Fruit fly (Drosophila melanogaster): ENCODE data around the gene CG10654.
A peak's percentile ranks its signal among the peaks of the same experiment; 100 is the strongest.

The CG10654 gene

DNA sequence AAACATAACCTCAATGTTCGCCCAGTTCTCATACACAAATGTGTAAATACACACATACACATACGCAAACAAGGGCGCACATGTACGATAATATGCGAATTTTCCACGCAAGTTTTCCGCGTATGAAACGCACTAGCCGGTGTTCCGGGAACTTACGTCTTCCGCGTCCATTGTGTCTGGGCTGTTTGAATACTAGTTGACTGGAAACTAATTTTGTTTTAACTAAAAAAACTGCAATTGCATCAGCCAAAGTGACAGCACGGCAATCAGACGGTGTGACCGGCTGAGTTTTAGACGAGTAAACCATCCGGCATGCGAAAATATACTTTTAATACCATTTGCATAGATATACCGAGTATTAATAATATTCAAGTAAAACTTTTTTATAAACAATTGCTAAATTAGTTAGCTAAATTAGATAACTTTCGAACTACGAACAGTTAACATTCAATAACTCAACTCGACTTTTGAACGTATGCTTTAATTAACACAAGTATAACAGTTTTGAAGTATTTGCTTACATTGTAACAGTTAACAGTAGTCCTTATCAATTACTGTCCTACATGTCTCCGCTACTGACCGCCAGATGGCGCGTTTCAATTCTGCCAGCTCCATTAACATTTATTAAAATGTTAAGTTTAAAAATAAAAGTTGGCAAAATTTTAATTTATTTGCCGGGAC, 18.9 kb upstream of the CG10654 start, which contains the start of gene eIF2beta (continued):
- peak; percentile 62 for TF ChIP-seq lab (GFP tag; optimal IDR thresholded peaks at IDR 0.05)
- no peak for TF ChIP-seq sna (GFP tag; IDR thresholded peaks at IDR 0.05; ENCODE audit: partially characterized antibody)
- peak; percentile 58 for TF ChIP-seq nom (GFP tag; optimal IDR thresholded peaks at IDR 0.05)
- TF ChIP-seq CG4854 (GFP tag; optimal IDR thresholded peaks at IDR 0.05), result peak; percentile 26
- peak; percentile 42 for TF ChIP-seq CG31365 (tag; optimal IDR thresholded peaks at IDR 0.05)
- TF ChIP-seq CG30431 (GFP tag; optimal IDR thresholded peaks at IDR 0.05), result no peak
- no peak for TF ChIP-seq pita (GFP tag; optimal IDR thresholded peaks at IDR 0.05)
- no peak for TF ChIP-seq CG17568 (GFP tag; optimal IDR thresholded peaks at IDR 0.05)
- no peak for TF ChIP-seq psq (GFP tag; optimal IDR thresholded peaks at IDR 0.05)
- no peak for TF ChIP-seq ham (GFP tag; IDR thresholded peaks at IDR 0.05)
- TF ChIP-seq lov (optimal IDR thresholded peaks at IDR 0.05), result no peak
- no peak; the same call in 2 of the 3 replicates for TF ChIP-seq lov (GFP tag; IDR thresholded peaks at IDR 0.05)
- peak; percentile 29 for TF ChIP-seq chn (GFP tag; optimal IDR thresholded peaks at IDR 0.05)
- no peak for TF ChIP-seq HLH3B (GFP tag; IDR thresholded peaks at IDR 0.05)
- TF ChIP-seq ssp (GFP tag; IDR thresholded peaks at IDR 0.05), result no peak
- TF ChIP-seq gfzf (GFP tag; optimal IDR thresholded peaks at IDR 0.05), result peak; percentile 78
- no peak for TF ChIP-seq CG18619 (GFP tag; optimal IDR thresholded peaks at IDR 0.05)
- TF ChIP-seq lbe (GFP tag; optimal IDR thresholded peaks at IDR 0.05), result peak; percentile 73
- peak; percentile 27 for TF ChIP-seq CG10543 (GFP tag; optimal IDR thresholded peaks at IDR 0.05)
- TF ChIP-seq tio (GFP tag; optimal IDR thresholded peaks at IDR 0.05), result no peak
- TF ChIP-seq Poxn (GFP tag; IDR thresholded peaks at IDR 0.05), result no peak
- TF ChIP-seq ato (GFP tag; IDR thresholded peaks at IDR 0.05; ENCODE audit: partially characterized antibody), result no peak
- no peak for TF ChIP-seq row (GFP tag; IDR thresholded peaks at IDR 0.05)
- peak; percentile 43 for TF ChIP-seq kah (GFP tag; optimal IDR thresholded peaks at IDR 0.05)
- peak; percentile 33 for TF ChIP-seq CG6765 (GFP tag; optimal IDR thresholded peaks at IDR 0.05)
- peak; percentile 64 for TF ChIP-seq CG13296 (GFP tag; optimal IDR thresholded peaks at IDR 0.05)
- TF ChIP-seq Dip2 (GFP tag; IDR thresholded peaks at IDR 0.05), result no peak
- TF ChIP-seq CG34422 (GFP tag; IDR thresholded peaks at IDR 0.05), result peak; percentile 85; the same call in 1 of the 3 replicates
- no peak for TF ChIP-seq CG15073 (GFP tag; optimal IDR thresholded peaks at IDR 0.05)
- TF ChIP-seq Mes4 (GFP tag; optimal IDR thresholded peaks at IDR 0.05), result peak; percentile 39
- no peak for TF ChIP-seq CG7786 (GFP tag; optimal IDR thresholded peaks at IDR 0.05)
- peak; percentile 24; the same call in 1 of the 2 replicates for TF ChIP-seq Xrp1 (GFP tag; IDR thresholded peaks at IDR 0.05)
- no peak for TF ChIP-seq Oaz (GFP tag; IDR thresholded peaks at IDR 0.05)

DNA sequence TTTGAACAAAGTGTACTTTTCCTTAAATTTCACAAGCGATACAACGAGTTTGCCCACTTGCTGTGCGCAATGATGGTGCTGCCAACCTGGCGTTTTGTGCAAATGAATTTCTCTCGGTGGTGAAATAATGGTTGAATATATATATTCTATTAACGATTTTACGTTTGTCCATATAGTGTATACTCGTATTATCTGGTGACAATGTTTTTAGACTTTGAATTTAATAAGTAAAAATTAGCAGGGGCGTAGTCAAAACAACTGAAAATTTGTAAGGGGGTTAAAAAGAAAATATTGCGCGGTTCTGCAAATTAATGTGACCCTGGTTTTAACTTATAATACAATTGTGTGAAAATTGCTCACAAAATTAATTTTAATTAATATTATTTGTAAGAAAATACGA, 16.3 kb upstream of the CG10654 start, which contains the start of the genes ver and Gcn5:
ver (plus strand) TSS at position 47 of the 400 bp plus-strand sequence.
Gcn5 (minus strand) TSS at position 74 of the 400 bp plus-strand sequence.
- TF ChIP-seq CG17568 (GFP tag; optimal IDR thresholded peaks at IDR 0.05) (no peak), CG15696 (tag; optimal IDR thresholded peaks at IDR 0.05) (peak; percentile 84), lbe (GFP tag; optimal IDR thresholded peaks at IDR 0.05) (peak; percentile 99), fd96Cb (tag; optimal IDR thresholded peaks at IDR 0.05) (peak; percentile 91), Fer1 (GFP tag; optimal IDR thresholded peaks at IDR 0.05) (peak; percentile 89), scrt (GFP tag; optimal IDR thresholded peaks at IDR 0.05) (peak; percentile 81), z (GFP tag; IDR thresholded peaks at IDR 0.05) (peak; percentile 63; the same call in 1 of the 3 replicates), tin (GFP tag; optimal IDR thresholded peaks at IDR 0.05) (peak; percentile 86), TFAM (GFP tag; optimal IDR thresholded peaks at IDR 0.05) (peak; percentile 53), mam (GFP tag; optimal IDR thresholded peaks at IDR 0.05) (peak; percentile 92), CG3163 (GFP tag; optimal IDR thresholded peaks at IDR 0.05) (peak; percentile 51), insv (GFP tag; optimal IDR thresholded peaks at IDR 0.05) (peak in 1 of 2 experiments; percentile 54), gsb-n (tag; optimal IDR thresholded peaks at IDR 0.05) (no peak), psq (GFP tag; optimal IDR thresholded peaks at IDR 0.05) (peak; percentile 73), CG10366 (GFP tag; IDR thresholded peaks at IDR 0.05) (peak; percentile 95), usp (GFP tag; optimal IDR thresholded peaks at IDR 0.05) (no peak), dpn (GFP tag; optimal IDR thresholded peaks at IDR 0.05) (peak; percentile 85 to 90), CG14014 (GFP tag; IDR thresholded peaks at IDR 0.05) (peak; percentile 94), Nf-YA (GFP tag; IDR thresholded peaks at IDR 0.05) (peak; percentile 86), Vsx1 (GFP tag; optimal IDR thresholded peaks at IDR 0.05) (no peak), tio (GFP tag; optimal IDR thresholded peaks at IDR 0.05) (no peak), Lim3 (GFP tag; IDR thresholded peaks at IDR 0.05) (peak; percentile 57; the same call in 1 of the 2 replicates)
